Worm (Caenorhabditis elegans) whole organism, L1 larva: ENCODE measurements around the gene mes-6.

ENCODE experiments used
- aly-2 ChIP-seq: fragments of 150-350 bp; optimal IDR thresholded peaks from 2 replicates; lab custom pipeline; 2014; ENCODE audit warnings: missing biosample characterization, missing genetic modification characterization
- ama-1 ChIP-seq: fragments of 150-350 bp; optimal IDR thresholded peaks from 2 replicates; lab custom pipeline; 2014
- jun-1 ChIP-seq: fragments of 150-350 bp; optimal IDR thresholded peaks from 2 replicates; lab custom pipeline; 2014; ENCODE audit warnings: missing biosample characterization, missing genetic modification reagents, missing genetic modification characterization
- lir-3 ChIP-seq: sonication (generic microtip); optimal IDR thresholded peaks from 2 replicates; lab custom pipeline; 2016; ENCODE audit warnings: mild to moderate bottlenecking, missing genetic modification characterization, moderate library complexity, missing compliant biosample characterization; ENCODE audit not compliant: poor library complexity
- nhr-12 ChIP-seq: sonication (generic microtip); optimal IDR thresholded peaks from 2 replicates; lab custom pipeline; 2017; ENCODE audit warnings: missing biosample characterization, missing genetic modification characterization
- nhr-237 ChIP-seq: fragments of 150-350 bp; optimal IDR thresholded peaks from 2 replicates; lab custom pipeline; 2014; ENCODE audit warnings: missing biosample characterization, missing genetic modification characterization
- nhr-77 ChIP-seq: fragments of 150-350 bp; optimal IDR thresholded peaks from 2 replicates; lab custom pipeline; 2014; ENCODE audit warnings: missing biosample characterization, missing genetic modification characterization
- pqm-1 ChIP-seq: sonication (generic microtip); optimal IDR thresholded peaks from 3 replicates; lab custom pipeline; 2017; ENCODE audit warnings: missing biosample characterization, missing genetic modification characterization
- rnt-1 ChIP-seq: sonication (generic microtip); optimal IDR thresholded peaks from 2 replicates; lab custom pipeline; 2016; ENCODE audit warnings: mild to moderate bottlenecking, missing genetic modification characterization, moderate library complexity, missing compliant biosample characterization
- snpc-4 ChIP-seq: fragments of 150-350 bp; optimal IDR thresholded peaks from 2 replicates; lab custom pipeline; 2014; ENCODE audit warnings: missing biosample characterization, missing genetic modification characterization
- tbx-2 ChIP-seq: sonication (generic microtip); optimal IDR thresholded peaks from 2 replicates; lab custom pipeline; 2016; ENCODE audit warnings: missing genetic modification characterization, missing compliant biosample characterization
- tlp-1 ChIP-seq: fragments of 150-350 bp; optimal IDR thresholded peaks from 2 replicates; lab custom pipeline; 2014; ENCODE audit warnings: missing biosample characterization, missing genetic modification characterization
- unc-30 ChIP-seq: sonication (generic microtip); optimal IDR thresholded peaks from 2 replicates; lab custom pipeline; 2017; ENCODE audit warnings: missing biosample characterization, missing genetic modification characterization
- zag-1 ChIP-seq: fragments of 150-350 bp; optimal IDR thresholded peaks from 2 replicates; lab custom pipeline; 2014; ENCODE audit warnings: missing biosample characterization, missing genetic modification characterization

ce11 chrIV:8492242-8492641, 18.8 kb upstream of the mes-6 start, which contains the start of gene sru-7:
- TF ChIP-seq jun-1 = no peak
- TF ChIP-seq nhr-12 (tag; lab: Kevin White, UChicago) = no peak
- TF ChIP-seq ama-1 = no peak
- TF ChIP-seq aly-2 (tag; lab: Kevin White, UChicago) = no peak
- no peak for TF ChIP-seq zag-1
- no peak for TF ChIP-seq tlp-1 (tag; lab: Kevin White, UChicago)
- TF ChIP-seq nhr-77 (tag; lab: Kevin White, UChicago) = no peak
- TF ChIP-seq tbx-2 (tag; lab: Kevin White, UChicago) = no peak
- no peak for TF ChIP-seq lir-3 (tag; lab: Kevin White, UChicago)
- TF ChIP-seq pqm-1 (tag; lab: Kevin White, UChicago) = no peak
- no peak for TF ChIP-seq snpc-4 (tag; lab: Kevin White, UChicago)
- TF ChIP-seq rnt-1 = no peak
- TF ChIP-seq unc-30 (tag; lab: Kevin White, UChicago) = no peak
- no peak for TF ChIP-seq nhr-237 (tag; lab: Kevin White, UChicago)
